Worm (Caenorhabditis elegans) whole organism, L3 larva: ENCODE results near the gene gon-4.

Experiments used
- ZK546.5 ChIP-seq: sonication (generic microtip); optimal IDR thresholded peaks from 2 replicates; lab custom pipeline; 2017; ENCODE audit warnings: missing biosample characterization, missing genetic modification characterization
- aly-2 ChIP-seq: fragments of 150-350 bp; optimal IDR thresholded peaks from 2 replicates; lab custom pipeline; 2014; ENCODE audit warnings: missing biosample characterization, missing genetic modification characterization
- ama-1 ChIP-seq: fragments of 150-350 bp; optimal IDR thresholded peaks from 2 replicates; lab custom pipeline; 2018
- ceh-16 ChIP-seq: sonication (generic microtip); optimal IDR thresholded peaks from 2 replicates; lab custom pipeline; 2017; ENCODE audit warnings: missing biosample characterization, missing genetic modification characterization
- ceh-28 ChIP-seq: fragments of 150-350 bp; optimal IDR thresholded peaks from 2 replicates; lab custom pipeline; 2014; ENCODE audit warnings: missing biosample characterization, missing genetic modification reagents, missing genetic modification characterization
- ceh-9 ChIP-seq: sonication (generic microtip); optimal IDR thresholded peaks from 2 replicates; lab custom pipeline; 2018; ENCODE audit warnings: missing biosample characterization, missing genetic modification characterization
- daf-12 ChIP-seq: fragments of 150-350 bp; optimal IDR thresholded peaks from 2 replicates; lab custom pipeline; 2014; ENCODE audit warnings: missing biosample characterization, missing genetic modification reagents, missing genetic modification characterization
- egl-5 ChIP-seq: fragments of 150-350 bp; optimal IDR thresholded peaks from 2 replicates; lab custom pipeline; 2017; ENCODE audit warnings: missing biosample characterization, missing genetic modification reagents, missing genetic modification characterization, inconsistent platforms
- elt-1 ChIP-seq: fragments of 150-350 bp; optimal IDR thresholded peaks from 2 replicates; lab custom pipeline; 2014; ENCODE audit warnings: missing biosample characterization, missing genetic modification characterization
- elt-2 ChIP-seq: sonication (generic microtip); optimal IDR thresholded peaks from 2 replicates; lab custom pipeline; 2016; ENCODE audit warnings: missing genetic modification reagents, mild to moderate bottlenecking, missing genetic modification characterization, missing compliant biosample characterization
- elt-3 ChIP-seq, 3 experiments: fragments of 150-350 bp in 1 of 3; sonication (generic microtip) in 2 of 3; optimal IDR thresholded peaks; 2 replicates in 2 of 3; 4 replicates in 1 of 3; lab custom pipeline; 2014 to 2017; ENCODE audit warnings: missing biosample characterization in 3 of 3, missing genetic modification characterization in 3 of 3
- eor-1 ChIP-seq, 2 experiments: fragments of 150-350 bp; optimal IDR thresholded peaks; 2 replicates each; lab custom pipeline; 2014 to 2018; ENCODE audit warnings: missing biosample characterization in 2 of 2, missing genetic modification characterization in 2 of 2
- fkh-10 ChIP-seq: sonication (generic microtip); optimal IDR thresholded peaks from 2 replicates; lab custom pipeline; 2017; ENCODE audit warnings: missing biosample characterization, missing genetic modification reagents, missing genetic modification characterization
- fkh-2 ChIP-seq: fragments of 150-350 bp; optimal IDR thresholded peaks from 2 replicates; lab custom pipeline; 2014; ENCODE audit warnings: missing biosample characterization, missing genetic modification reagents, missing genetic modification characterization
- fos-1 ChIP-seq: fragments of 150-350 bp; optimal IDR thresholded peaks from 2 replicates; lab custom pipeline; 2014; ENCODE audit warnings: missing biosample characterization, missing genetic modification characterization
- hmg-11 ChIP-seq: sonication (generic microtip); optimal IDR thresholded peaks from 2 replicates; lab custom pipeline; 2016; ENCODE audit warnings: missing genetic modification characterization, missing compliant biosample characterization
- lin-15B ChIP-seq: fragments of 150-350 bp; optimal IDR thresholded peaks from 2 replicates; lab custom pipeline; 2014; ENCODE audit warnings: missing biosample characterization, missing genetic modification characterization
- lin-39 ChIP-seq: fragments of 150-350 bp; optimal IDR thresholded peaks from 2 replicates; lab custom pipeline; 2018; ENCODE audit warnings: missing biosample characterization, missing genetic modification reagents, missing genetic modification characterization
- lsy-12 ChIP-seq: sonication (generic microtip); optimal IDR thresholded peaks from 2 replicates; lab custom pipeline; 2016; ENCODE audit warnings: mild to moderate bottlenecking, missing genetic modification characterization, missing compliant biosample characterization
- mdl-1 ChIP-seq: fragments of 150-350 bp; optimal IDR thresholded peaks from 2 replicates; lab custom pipeline; 2014; ENCODE audit warnings: missing biosample characterization, missing genetic modification characterization
- mml-1 ChIP-seq: fragments of 150-350 bp; sonication (generic microtip); optimal IDR thresholded peaks from 3 replicates; lab custom pipeline; 2014; ENCODE audit warnings: missing biosample characterization, missing genetic modification characterization
- nfya-1 ChIP-seq: sonication (generic microtip); optimal IDR thresholded peaks from 2 replicates; lab custom pipeline; 2017; ENCODE audit warnings: missing genetic modification characterization, mild to moderate bottlenecking, missing compliant biosample characterization, antibody characterized with exemption, moderate library complexity; ENCODE audit not compliant: insufficient read depth
- nhr-11 ChIP-seq: fragments of 150-350 bp; optimal IDR thresholded peaks from 2 replicates; lab custom pipeline; 2014; ENCODE audit warnings: missing biosample characterization, missing genetic modification characterization
- nhr-23 ChIP-seq: fragments of 150-350 bp; optimal IDR thresholded peaks from 2 replicates; lab custom pipeline; 2014; ENCODE audit warnings: missing biosample characterization, missing genetic modification reagents, missing genetic modification characterization
- nhr-237 ChIP-seq: fragments of 150-350 bp; optimal IDR thresholded peaks from 2 replicates; lab custom pipeline; 2014; ENCODE audit warnings: missing biosample characterization, missing genetic modification characterization
- nhr-25 ChIP-seq: sonication (generic microtip); optimal IDR thresholded peaks from 2 replicates; lab custom pipeline; 2017; ENCODE audit warnings: missing biosample characterization, missing genetic modification characterization
- nhr-28 ChIP-seq: fragments of 150-350 bp; optimal IDR thresholded peaks from 2 replicates; lab custom pipeline; 2014; ENCODE audit warnings: missing biosample characterization, missing genetic modification characterization
- nhr-67 ChIP-seq: fragments of 150-350 bp; optimal IDR thresholded peaks from 2 replicates; lab custom pipeline; 2014; ENCODE audit warnings: missing biosample characterization, missing genetic modification characterization
- nhr-76 ChIP-seq: fragments of 150-350 bp; sonication (generic microtip); optimal IDR thresholded peaks from 5 replicates; lab custom pipeline; 2014; ENCODE audit warnings: missing biosample characterization, missing genetic modification characterization
- nhr-77 ChIP-seq: fragments of 150-350 bp; optimal IDR thresholded peaks from 2 replicates; lab custom pipeline; 2014; ENCODE audit warnings: missing biosample characterization, missing genetic modification characterization
- pha-4 ChIP-seq: fragments of 150-350 bp; optimal IDR thresholded peaks from 2 replicates; lab custom pipeline; 2014; ENCODE audit warnings: missing biosample characterization, missing genetic modification reagents, missing genetic modification characterization
- sea-2 ChIP-seq: fragments of 150-350 bp; sonication (generic microtip); optimal IDR thresholded peaks from 4 replicates; lab custom pipeline; 2014; ENCODE audit warnings: missing biosample characterization, missing genetic modification reagents, missing genetic modification characterization
- skn-1 ChIP-seq: fragments of 150-350 bp; optimal IDR thresholded peaks from 2 replicates; lab custom pipeline; 2014; ENCODE audit warnings: missing biosample characterization, missing genetic modification characterization
- snpc-4 ChIP-seq: fragments of 150-350 bp; optimal IDR thresholded peaks from 2 replicates; lab custom pipeline; 2014; ENCODE audit warnings: missing biosample characterization, missing genetic modification characterization
- tbx-2 ChIP-seq: sonication (generic microtip); optimal IDR thresholded peaks from 2 replicates; lab custom pipeline; 2016; ENCODE audit warnings: mild to moderate bottlenecking, missing genetic modification characterization, missing compliant biosample characterization
- unc-39 ChIP-seq: sonication (generic microtip); optimal IDR thresholded peaks from 4 replicates; lab custom pipeline; 2017; ENCODE audit warnings: missing biosample characterization, missing genetic modification characterization
- zag-1 ChIP-seq: fragments of 150-350 bp; optimal IDR thresholded peaks from 2 replicates; lab custom pipeline; 2014; ENCODE audit warnings: missing biosample characterization, missing genetic modification characterization
- ztf-11 ChIP-seq: fragments of 150-350 bp; optimal IDR thresholded peaks from 2 replicates; lab custom pipeline; 2014; ENCODE audit warnings: missing biosample characterization, missing genetic modification characterization
- ztf-4 ChIP-seq: fragments of 150-350 bp; optimal IDR thresholded peaks from 2 replicates; lab custom pipeline; 2014; ENCODE audit warnings: missing biosample characterization, missing genetic modification characterization

Gene gon-4

ce11 chrIV:10170808-10171207 is 26.8 kb upstream of the gon-4 start:
- TF ChIP-seq fkh-10 (peak; percentile 93), nhr-67 (tag; lab: Kevin White, UChicago) (no peak), fkh-2 (tag; lab: Kevin White, UChicago) (no peak)
- TF ChIP-seq, all 47 proteins: peak for 1

- TF ChIP-seq egl-5 (peak; percentile 52), aly-2 (no peak)
Observed at ce11 chrIV:10174328-10174727, 23.3 kb upstream of the gon-4 start, which contains the start of gene pxf-1. pxf-1 (minus strand) TSS chrIV:10174341.

- no peak for TF ChIP-seq nhr-77 (tag; lab: Kevin White, UChicago)
- no peak for TF ChIP-seq sea-2
- TF ChIP-seq hmg-11 (tag; lab: Kevin White, UChicago) = peak; percentile 37
- TF ChIP-seq nfya-1 (tag; lab: Kevin White, UChicago) = peak; percentile 29
- TF ChIP-seq elt-3 (tag; optimal IDR thresholded peaks at IDR 0.05; lab: Kevin White, UChicago) = no peak
- no peak for TF ChIP-seq egl-5
- TF ChIP-seq nhr-23 (tag; lab: Kevin White, UChicago) = no peak
- TF ChIP-seq tbx-2 (tag; lab: Kevin White, UChicago) = no peak
- TF ChIP-seq nhr-28 = no peak
- TF ChIP-seq pha-4 (tag; lab: Kevin White, UChicago) = peak; percentile 56
- TF ChIP-seq elt-2 = peak; percentile 45
- TF ChIP-seq ceh-28 (tag; lab: Kevin White, UChicago) = peak; percentile 24
- peak; percentile 16 for TF ChIP-seq nhr-25 (tag; lab: Kevin White, UChicago)
Observed at ce11 chrIV:10174932-10175732, 22.5 kb upstream of the gon-4 start.

DNA sequence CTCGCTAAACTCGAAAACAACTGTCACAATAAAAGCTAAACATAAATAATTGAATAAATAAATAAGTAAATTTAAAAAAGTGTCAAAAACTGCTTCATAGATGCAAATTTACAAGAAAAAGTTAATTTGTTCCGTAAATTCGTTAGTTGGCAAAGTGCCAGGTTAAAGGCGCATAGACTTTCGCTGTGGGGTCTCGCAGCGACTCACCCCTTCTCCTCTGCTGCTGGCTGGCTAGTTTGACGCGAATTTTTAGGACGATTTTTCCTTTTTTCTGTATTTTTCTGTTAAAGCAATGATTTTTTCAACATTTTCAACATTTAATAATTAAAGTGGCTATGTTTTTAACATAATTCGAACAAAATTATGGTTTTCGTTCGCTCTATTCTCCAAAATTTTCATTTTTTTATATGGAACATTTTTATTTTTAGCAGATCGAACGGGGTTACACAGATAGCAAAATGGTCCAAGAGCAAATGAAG is 21.3 kb upstream of the gon-4 start, which contains the start of gene rack-1:
Gene rack-1 (plus strand): TSS at position 429 of the 479 bp plus-strand sequence.
- TF ChIP-seq hmg-11 (tag; lab: Kevin White, UChicago) (peak; percentile 65), pha-4 (tag; lab: Kevin White, UChicago) (peak; percentile 70), nhr-11 (tag; lab: Kevin White, UChicago) (no peak), egl-5 (no peak), lsy-12 (tag; lab: Kevin White, UChicago) (no peak), ceh-16 (no peak), ztf-4 (tag; lab: Kevin White, UChicago) (no peak), eor-1 (tag; optimal IDR thresholded peaks at IDR 0.05; lab: Kevin White, UChicago) (no peak), fos-1 (tag; lab: Kevin White, UChicago) (no peak), elt-2 (peak; percentile 24), ceh-9 (tag; lab: Kevin White, UChicago) (no peak), fkh-10 (no peak), nhr-76 (no peak), ZK546.5 (tag; lab: Kevin White, UChicago) (no peak), skn-1 (tag; lab: Kevin White, UChicago) (no peak), elt-1 (tag; lab: Kevin White, UChicago) (no peak), nhr-23 (tag; lab: Kevin White, UChicago) (peak; percentile 73), unc-39 (tag; lab: Kevin White, UChicago) (no peak), lin-15B (tag; lab: Kevin White, UChicago) (peak; percentile 64), nhr-67 (tag; lab: Kevin White, UChicago) (no peak), nfya-1 (tag; lab: Kevin White, UChicago) (peak; percentile 85), ama-1 (lab: Kevin White, UChicago) (no peak), nhr-28 (no peak), daf-12 (no peak), ztf-11 (no peak), snpc-4 (tag; lab: Kevin White, UChicago) (peak; percentile 47), mml-1 (no peak), lin-39 (tag; lab: Kevin White, UChicago) (peak; percentile 79), nhr-77 (tag; lab: Kevin White, UChicago) (no peak), nhr-25 (tag; lab: Kevin White, UChicago) (peak; percentile 52), ceh-28 (tag; lab: Kevin White, UChicago) (no peak), mdl-1 (no peak), zag-1 (tag; lab: Kevin White, UChicago) (no peak), nhr-237 (tag; lab: Kevin White, UChicago) (no peak)
